Fruit fly (Drosophila melanogaster): ENCODE data around the gene CG14200.
A peak's percentile ranks its signal among the peaks of the same experiment; 100 is the strongest.

The CG14200 gene

DNA sequence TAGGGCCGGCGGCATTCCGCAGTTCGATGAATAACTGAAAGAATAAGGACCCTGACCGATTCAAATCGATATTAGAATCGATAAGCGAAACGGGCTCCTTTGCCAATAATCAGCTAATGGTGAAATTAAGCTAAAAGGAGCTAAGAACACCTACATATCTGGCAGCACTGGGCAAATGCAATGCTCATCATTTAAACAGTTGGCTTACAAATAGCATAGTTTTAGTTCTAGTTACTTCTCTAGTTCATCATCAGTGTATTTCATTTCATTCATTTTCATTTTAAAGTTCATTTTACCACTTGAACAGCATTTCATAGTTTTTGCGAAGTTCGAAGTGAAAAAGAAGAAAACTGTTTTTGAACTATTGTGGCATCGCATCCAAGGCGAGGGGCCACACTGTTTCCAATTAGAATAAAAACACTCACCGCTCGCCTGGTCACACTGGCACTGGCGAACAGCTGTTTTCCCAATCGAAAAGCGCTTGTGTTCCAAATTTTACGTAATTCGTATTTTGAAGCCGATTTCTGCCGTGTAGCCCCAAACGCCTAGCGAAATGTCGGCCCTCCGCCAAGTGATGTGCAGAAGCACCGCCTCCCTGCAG, 3.2 kb upstream of the CG14200 start, which contains the start of the genes pcm and ND-18 (continued):
- TF ChIP-seq CG4617 (GFP tag; optimal IDR thresholded peaks at IDR 0.05; ENCODE audit: borderline replicate concordance) = peak; percentile 32
- no peak for TF ChIP-seq CG11247 (GFP tag; IDR thresholded peaks at IDR 0.05)
- TF ChIP-seq Bgb (GFP tag; IDR thresholded peaks at IDR 0.05; ENCODE audit: partially characterized antibody) = peak; percentile 6; the same call in 1 of the 2 replicates
- no peak for TF ChIP-seq z (GFP tag; IDR thresholded peaks at IDR 0.05)
- no peak for TF ChIP-seq sna (GFP tag; IDR thresholded peaks at IDR 0.05; ENCODE audit: partially characterized antibody)
- peak; percentile 64 for TF ChIP-seq pzg (GFP tag; optimal IDR thresholded peaks at IDR 0.05)
- TF ChIP-seq chn (GFP tag; optimal IDR thresholded peaks at IDR 0.05) = no peak
- TF ChIP-seq kay (GFP tag; optimal IDR thresholded peaks at IDR 0.05) = no peak
- TF ChIP-seq CG32772 (GFP tag; IDR thresholded peaks at IDR 0.05) = no peak
- TF ChIP-seq pros (GFP tag; optimal IDR thresholded peaks at IDR 0.05) = no peak
- no peak for TF ChIP-seq ro (GFP tag; IDR thresholded peaks at IDR 0.05)
- TF ChIP-seq gfzf (GFP tag; optimal IDR thresholded peaks at IDR 0.05) = peak; percentile 78
- TF ChIP-seq CG34422 (GFP tag; IDR thresholded peaks at IDR 0.05) = no peak
- TF ChIP-seq CG8359 (GFP tag; optimal IDR thresholded peaks at IDR 0.05; ENCODE audit: borderline replicate concordance) = no peak
- TF ChIP-seq CG12659 (GFP tag; optimal IDR thresholded peaks at IDR 0.05) = peak; percentile 39
- TF ChIP-seq CG12104 (GFP tag; optimal IDR thresholded peaks at IDR 0.05) = no peak
- TF ChIP-seq CG12942 (GFP tag; optimal IDR thresholded peaks at IDR 0.05) = no peak
- no peak for TF ChIP-seq CG7928 (GFP tag; optimal IDR thresholded peaks at IDR 0.05)
- peak; percentile 2 for TF ChIP-seq zen (tag; optimal IDR thresholded peaks at IDR 0.05)
- no peak for TF ChIP-seq slp2 (GFP tag; optimal IDR thresholded peaks at IDR 0.05)
- TF ChIP-seq gce (GFP tag; IDR thresholded peaks at IDR 0.05) = no peak
- TF ChIP-seq CG4404 (GFP tag; IDR thresholded peaks at IDR 0.05) = no peak
- TF ChIP-seq Dp (GFP tag; optimal IDR thresholded peaks at IDR 0.05) = peak; percentile 65
- no peak for TF ChIP-seq repo (GFP tag; optimal IDR thresholded peaks at IDR 0.05)
- no peak for TF ChIP-seq fd3F (GFP tag; optimal IDR thresholded peaks at IDR 0.05)
- no peak for TF ChIP-seq Atf6 (GFP tag; IDR thresholded peaks at IDR 0.05)
- TF ChIP-seq trem (tag; optimal IDR thresholded peaks at IDR 0.05) = peak; percentile 1
- no peak for TF ChIP-seq CG17568 (GFP tag; optimal IDR thresholded peaks at IDR 0.05)
- no peak for TF ChIP-seq CG18262 (tag; optimal IDR thresholded peaks at IDR 0.05)
- no peak for TF ChIP-seq CG4360 (GFP tag; IDR thresholded peaks at IDR 0.05)
- no peak for TF ChIP-seq Sox102F (GFP tag; optimal IDR thresholded peaks at IDR 0.05)
- no peak for TF ChIP-seq so (GFP tag; IDR thresholded peaks at IDR 0.05)
- TF ChIP-seq p53 (GFP tag; optimal IDR thresholded peaks at IDR 0.05) = no peak
- no peak for TF ChIP-seq ewg (GFP tag; optimal IDR thresholded peaks at IDR 0.05)
- TF ChIP-seq Deaf1 (tag; optimal IDR thresholded peaks at IDR 0.05) = no peak
- peak; percentile 27 for TF ChIP-seq dm (GFP tag; optimal IDR thresholded peaks at IDR 0.05)
- TF ChIP-seq CG10979 (tag; optimal IDR thresholded peaks at IDR 0.05) = no peak
- peak; percentile 99 for TF ChIP-seq CG14710 (tag; optimal IDR thresholded peaks at IDR 0.05)
- peak; percentile 90 for TF ChIP-seq Sin3A (optimal IDR thresholded peaks at IDR 0.05)
- peak; percentile 25 for TF ChIP-seq CG12391 (tag; optimal IDR thresholded peaks at IDR 0.05)
- TF ChIP-seq tio (GFP tag; optimal IDR thresholded peaks at IDR 0.05) = no peak
- no peak for TF ChIP-seq Kr (GFP tag; optimal IDR thresholded peaks at IDR 0.05)
- TF ChIP-seq disco-r (GFP tag; optimal IDR thresholded peaks at IDR 0.05) = no peak
- peak; percentile 5 for TF ChIP-seq HLH54F (GFP tag; optimal IDR thresholded peaks at IDR 0.05)
- TF ChIP-seq mam (GFP tag; optimal IDR thresholded peaks at IDR 0.05) = no peak
- peak; percentile 54 for TF ChIP-seq CG10267 (tag; optimal IDR thresholded peaks at IDR 0.05)
- peak; percentile 33 for TF ChIP-seq YL-1 (GFP tag; optimal IDR thresholded peaks at IDR 0.05)
- no peak for TF ChIP-seq bbx (GFP tag; IDR thresholded peaks at IDR 0.05; ENCODE audit: partially characterized antibody)
- TF ChIP-seq CG7271 (tag; optimal IDR thresholded peaks at IDR 0.05) = no peak
- TF ChIP-seq Hand (GFP tag; optimal IDR thresholded peaks at IDR 0.05) = no peak
- TF ChIP-seq croc (GFP tag; conservative IDR thresholded peaks at IDR 0.05) = no peak
